Fruit fly (Drosophila melanogaster) whole organism, embryonic: ENCODE measurements around the gene CG5846.

Experiments
- Bdp1 ChIP-seq: fragments of 200-800 bp; sonication (Bioruptor generic); optimal IDR thresholded peaks from 3 replicates; lab custom pipeline; 2016; ENCODE audit warnings: missing biosample characterization, missing genetic modification characterization
- Blimp-1 ChIP-seq: fragments of 200-800 bp; sonication (Bioruptor generic); optimal IDR thresholded peaks from 3 replicates; lab custom pipeline; 2018; ENCODE audit warnings: missing biosample characterization, missing genetic modification characterization, mild to moderate bottlenecking, moderate library complexity, missing genetic modification reagents
- CG10147 ChIP-seq: fragments of 200-800 bp; sonication (Bioruptor generic); optimal IDR thresholded peaks from 2 replicates; lab custom pipeline; 2019; ENCODE audit warnings: missing biosample characterization, mild to moderate bottlenecking, missing genetic modification characterization, moderate library complexity
- CG17568 ChIP-seq: fragments of 200-800 bp; sonication (Bioruptor generic); optimal IDR thresholded peaks from 2 replicates; lab custom pipeline; 2018; ENCODE audit warnings: missing biosample characterization, mild to moderate bottlenecking, missing genetic modification characterization, moderate library complexity
- Doc3 ChIP-seq: fragments of 200-800 bp; sonication (Bioruptor generic); IDR thresholded peaks from 3 replicates; pipeline ENCODE4 v1.3.6; 2022; ENCODE audit warnings: missing biosample characterization, missing genetic modification characterization; ENCODE audit not compliant: partially characterized antibody
- crc ChIP-seq: fragments of 200-800 bp; sonication (Bioruptor generic); optimal IDR thresholded peaks from 2 replicates; lab custom pipeline; 2016; ENCODE audit warnings: missing biosample characterization, missing genetic modification characterization
- crp ChIP-seq, 2 experiments: fragments of 200-800 bp; sonication (Bioruptor generic); optimal IDR thresholded peaks; 2 replicates in 1 of 2; 3 replicates in 1 of 2; lab custom pipeline; 2017; ENCODE audit warnings: missing biosample characterization in 2 of 2, missing genetic modification characterization in 2 of 2, mild to moderate bottlenecking in 1 of 2, moderate library complexity in 1 of 2
- pum ChIP-seq: fragments of 200-800 bp; sonication (Bioruptor generic); optimal IDR thresholded peaks from 2 replicates; lab custom pipeline; 2016; ENCODE audit warnings: missing biosample characterization, missing genetic modification characterization
- sob ChIP-seq: fragments of 200-800 bp; sonication (Bioruptor generic); IDR thresholded peaks from 2 replicates; pipeline ENCODE4 v1.3.6; 2022; ENCODE audit warnings: missing biosample characterization, missing genetic modification characterization
- vfl ChIP-seq: fragments of 200-800 bp; sonication (Bioruptor generic); optimal IDR thresholded peaks from 2 replicates; lab custom pipeline; 2016; ENCODE audit warnings: missing biosample characterization, missing genetic modification characterization

DNA sequence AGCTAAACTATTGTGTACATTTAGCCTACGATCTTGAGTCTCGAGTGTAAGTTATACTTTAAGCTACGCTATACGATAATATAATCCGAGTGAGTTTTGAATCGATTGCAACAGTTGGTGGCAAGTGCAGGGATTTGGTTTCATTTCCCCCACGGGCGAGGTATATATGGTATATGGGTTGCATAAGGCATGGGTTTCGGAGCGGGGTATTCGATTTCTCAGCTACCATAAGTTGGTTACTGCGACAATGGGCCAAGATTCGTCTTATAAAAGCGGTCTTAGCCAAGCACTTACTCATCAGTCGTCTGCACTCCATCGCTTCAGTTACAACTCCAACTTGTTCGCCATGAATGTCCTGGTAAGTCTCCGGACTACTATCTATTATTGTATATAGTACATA, 26.8 kb downstream of the CG5846 start, which contains the start of gene CG42367:
- TF ChIP-seq crc (GFP tag; lab: Kevin White, UChicago), result no peak
- no peak for TF ChIP-seq Bdp1 (GFP tag; lab: Kevin White, UChicago)
- no peak for TF ChIP-seq pum (GFP tag; lab: Kevin White, UChicago)
- TF ChIP-seq crp (GFP tag; optimal IDR thresholded peaks at IDR 0.05; lab: Kevin White, UChicago), result no peak
- TF ChIP-seq CG17568 (GFP tag; lab: Kevin White, UChicago), result no peak
- TF ChIP-seq vfl (GFP tag; lab: Kevin White, UChicago), result no peak
- no peak for TF ChIP-seq Doc3 (GFP tag; lab: Robert Waterston, UW)
- no peak for TF ChIP-seq sob (GFP tag; lab: Robert Waterston, UW)
- TF ChIP-seq CG10147, result no peak
- TF ChIP-seq Blimp-1, result no peak
